Worm (Caenorhabditis elegans) whole organism, L4/young adult: ENCODE results near the gene gcy-27.

Experiments used
- dao-5 ChIP-seq: sonication (generic microtip); optimal IDR thresholded peaks from 2 replicates; lab custom pipeline; 2016; ENCODE audit warnings: missing genotype, missing genetic modification characterization, moderate library complexity, missing compliant biosample characterization
- him-1 ChIP-seq: sonication (generic microtip); optimal IDR thresholded peaks from 2 replicates; lab custom pipeline; 2016; ENCODE audit warnings: missing genotype, missing genetic modification reagents, missing genetic modification characterization, missing compliant biosample characterization

DNA sequence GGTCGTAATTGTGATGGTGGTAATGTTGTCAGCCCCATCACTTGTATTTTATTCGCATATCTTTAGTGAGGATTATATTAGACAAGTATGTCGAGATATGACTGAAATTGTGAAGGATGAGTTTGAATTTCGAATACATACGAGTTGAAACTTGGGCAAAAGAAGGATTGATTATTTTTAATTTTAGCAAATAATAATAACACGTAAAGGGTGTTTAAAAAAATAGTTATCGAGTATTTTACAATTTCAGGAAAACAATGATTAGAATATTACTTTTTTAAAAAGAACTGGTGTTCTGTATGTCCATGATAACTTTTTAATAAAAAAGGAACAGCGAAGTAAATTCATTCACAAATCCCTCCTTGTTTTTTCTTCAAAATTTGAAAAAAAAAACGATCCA lies 14.0 kb upstream of the gcy-27 start, which contains the start of gene F11E6.8:
- TF ChIP-seq dao-5 (tag; lab: Kevin White, UChicago), result no peak
- TF ChIP-seq him-1 (tag; lab: Kevin White, UChicago), result no peak
